Worm (Caenorhabditis elegans) whole organism, L1 larva: ENCODE results near the gene C56E6.4.

Experiments
- C34B4.2 ChIP-seq: sonication (generic microtip); optimal IDR thresholded peaks from 2 replicates; lab custom pipeline; 2017; ENCODE audit warnings: mild to moderate bottlenecking, missing genetic modification characterization, missing compliant biosample characterization
- Y116A8C.19 ChIP-seq: sonication (generic microtip); optimal IDR thresholded peaks from 2 replicates; lab custom pipeline; 2016; ENCODE audit warnings: missing compliant biosample characterization, missing genetic modification characterization, borderline replicate concordance
- aha-1 ChIP-seq: fragments of 150-350 bp; optimal IDR thresholded peaks from 2 replicates; lab custom pipeline; 2014; ENCODE audit warnings: missing biosample characterization, missing genetic modification characterization
- alr-1 ChIP-seq: fragments of 200-800 bp; sonication (Bioruptor generic); optimal IDR thresholded peaks from 2 replicates; lab custom pipeline; 2018; ENCODE audit warnings: borderline replicate concordance, mild to moderate bottlenecking, missing genetic modification characterization, missing compliant biosample characterization
- aly-2 ChIP-seq: fragments of 150-350 bp; optimal IDR thresholded peaks from 2 replicates; lab custom pipeline; 2014; ENCODE audit warnings: missing biosample characterization, missing genetic modification characterization
- blmp-1 ChIP-seq: fragments of 150-350 bp; optimal IDR thresholded peaks from 2 replicates; lab custom pipeline; 2014; ENCODE audit warnings: missing biosample characterization, missing genetic modification characterization
- ceh-8 ChIP-seq: fragments of 200-800 bp; sonication (Bioruptor generic); optimal IDR thresholded peaks from 2 replicates; lab custom pipeline; 2018; ENCODE audit warnings: mild to moderate bottlenecking, missing genetic modification characterization, moderate library complexity, missing compliant biosample characterization
- ceh-82 ChIP-seq, 3 experiments: fragments of 150-350 bp in 1 of 3; sonication (generic microtip) in 2 of 3; optimal IDR thresholded peaks; 2 replicates each; lab custom pipeline; 2014 to 2017; ENCODE audit warnings: missing biosample characterization in 3 of 3, missing genetic modification characterization in 3 of 3
- ceh-88 ChIP-seq: fragments of 200-800 bp; sonication (Bioruptor generic); IDR thresholded peaks from 2 replicates; pipeline ENCODE4 v1.3.6; 2022; ENCODE audit warnings: missing genetic modification characterization, missing compliant biosample characterization
- ceh-90 ChIP-seq: sonication (generic microtip); optimal IDR thresholded peaks from 2 replicates; lab custom pipeline; 2016; ENCODE audit warnings: missing genetic modification characterization, missing compliant biosample characterization
- efl-3 ChIP-seq: fragments of 200-800 bp; sonication (Bioruptor generic); optimal IDR thresholded peaks from 2 replicates; lab custom pipeline; 2018; ENCODE audit warnings: mild to moderate bottlenecking, missing genetic modification characterization, missing compliant biosample characterization
- egl-27 ChIP-seq, 2 experiments: fragments of 150-350 bp in 1 of 2; sonication (generic microtip); optimal IDR thresholded peaks; 3 replicates each; lab custom pipeline; 2017 to 2018; ENCODE audit warnings: missing biosample characterization in 2 of 2, missing genetic modification characterization in 2 of 2, missing genetic modification reagents in 2 of 2
- elt-3 ChIP-seq, 6 experiments: fragments of 150-350 bp in 1 of 6; sonication (generic microtip); optimal IDR thresholded peaks; 2 replicates each; lab custom pipeline; 2017 to 2018; ENCODE audit warnings: missing biosample characterization in 6 of 6, missing genetic modification characterization in 6 of 6, inconsistent platforms in 1 of 6
- fkh-10 ChIP-seq: sonication (generic microtip); optimal IDR thresholded peaks from 2 replicates; lab custom pipeline; 2017; ENCODE audit warnings: missing biosample characterization, missing genetic modification reagents, missing genetic modification characterization
- fos-1 ChIP-seq: fragments of 150-350 bp; optimal IDR thresholded peaks from 2 replicates; lab custom pipeline; 2014; ENCODE audit warnings: missing biosample characterization, missing genetic modification characterization
- irx-1 ChIP-seq: sonication (generic microtip); optimal IDR thresholded peaks from 2 replicates; lab custom pipeline; 2016; ENCODE audit warnings: missing genetic modification characterization, missing compliant biosample characterization
- isw-1 ChIP-seq: fragments of 200-800 bp; sonication (Bioruptor generic); IDR thresholded peaks from 2 replicates; pipeline ENCODE4 v1.3.6; 2022; ENCODE audit warnings: missing genetic modification characterization, missing compliant biosample characterization
- lin-14 ChIP-seq: fragments of 200-800 bp; sonication (Bioruptor generic); optimal IDR thresholded peaks from 2 replicates; lab custom pipeline; 2018; ENCODE audit warnings: mild to moderate bottlenecking, missing genetic modification characterization, moderate library complexity, missing compliant biosample characterization
- lin-35 ChIP-seq, 2 experiments: fragments of 150-350 bp; optimal IDR thresholded peaks; 2 replicates each; lab custom pipeline; 2014; ENCODE audit warnings: missing biosample characterization in 2 of 2, missing genetic modification characterization in 2 of 2, missing genetic modification reagents in 2 of 2
- lin-39 ChIP-seq: fragments of 150-350 bp; optimal IDR thresholded peaks from 2 replicates; lab custom pipeline; 2014; ENCODE audit warnings: missing biosample characterization, missing genetic modification reagents, missing genetic modification characterization
- mab-9 ChIP-seq: fragments of 200-800 bp; sonication (Bioruptor generic); IDR thresholded peaks from 2 replicates; pipeline ENCODE4 v1.3.6; 2022; ENCODE audit warnings: missing genetic modification reagents, missing genetic modification characterization, missing compliant biosample characterization
- mdl-1 ChIP-seq, 2 experiments: fragments of 150-350 bp; optimal IDR thresholded peaks; 2 replicates each; lab custom pipeline; 2014 to 2017; ENCODE audit warnings: missing biosample characterization in 2 of 2, missing genetic modification characterization in 2 of 2, inconsistent platforms in 1 of 2
- mef-2 ChIP-seq: fragments of 150-350 bp; optimal IDR thresholded peaks from 2 replicates; lab custom pipeline; 2014; ENCODE audit warnings: missing biosample characterization, missing genetic modification characterization
- mep-1 ChIP-seq: fragments of 150-350 bp; optimal IDR thresholded peaks from 2 replicates; lab custom pipeline; 2014; ENCODE audit warnings: missing biosample characterization, missing genetic modification characterization
- nhr-11 ChIP-seq: fragments of 150-350 bp; optimal IDR thresholded peaks from 2 replicates; lab custom pipeline; 2014; ENCODE audit warnings: missing biosample characterization, missing genetic modification characterization
- nhr-237 ChIP-seq: fragments of 150-350 bp; optimal IDR thresholded peaks from 2 replicates; lab custom pipeline; 2014; ENCODE audit warnings: missing biosample characterization, missing genetic modification characterization
- nhr-28 ChIP-seq: fragments of 150-350 bp; optimal IDR thresholded peaks from 2 replicates; lab custom pipeline; 2014; ENCODE audit warnings: missing biosample characterization, missing genetic modification characterization
- nhr-76 ChIP-seq: sonication (generic microtip); optimal IDR thresholded peaks from 2 replicates; lab custom pipeline; 2017; ENCODE audit warnings: missing biosample characterization, missing genetic modification characterization
- nhr-84 ChIP-seq: sonication (generic microtip); optimal IDR thresholded peaks from 2 replicates; lab custom pipeline; 2017; ENCODE audit warnings: missing biosample characterization, missing genetic modification characterization
- nhr-85 ChIP-seq: sonication (generic microtip); peaks from one replicate; lab custom pipeline; 2016; ENCODE audit warnings: missing genetic modification characterization, inconsistent platforms, missing compliant biosample characterization
- nhr-90 ChIP-seq: sonication (generic microtip); optimal IDR thresholded peaks from 2 replicates; lab custom pipeline; 2016; ENCODE audit warnings: mild to moderate bottlenecking, missing genetic modification characterization, missing compliant biosample characterization; ENCODE audit not compliant: poor library complexity
- skn-1 ChIP-seq: fragments of 150-350 bp; optimal IDR thresholded peaks from 2 replicates; lab custom pipeline; 2014; ENCODE audit warnings: missing biosample characterization, missing genetic modification characterization
- tbx-2 ChIP-seq: sonication (generic microtip); optimal IDR thresholded peaks from 2 replicates; lab custom pipeline; 2016; ENCODE audit warnings: missing genetic modification characterization, missing compliant biosample characterization
- tlp-1 ChIP-seq: fragments of 150-350 bp; optimal IDR thresholded peaks from 2 replicates; lab custom pipeline; 2014; ENCODE audit warnings: missing biosample characterization, missing genetic modification characterization
- unc-130 ChIP-seq: fragments of 150-350 bp; optimal IDR thresholded peaks from 2 replicates; lab custom pipeline; 2017; ENCODE audit warnings: missing biosample characterization, missing genetic modification characterization, inconsistent platforms
- unc-30 ChIP-seq: sonication (generic microtip); optimal IDR thresholded peaks from 2 replicates; lab custom pipeline; 2017; ENCODE audit warnings: missing biosample characterization, missing genetic modification characterization
- unc-86 ChIP-seq: sonication (generic microtip); optimal IDR thresholded peaks from 2 replicates; lab custom pipeline; 2016; ENCODE audit warnings: missing genetic modification characterization, missing compliant biosample characterization
- zag-1 ChIP-seq: fragments of 150-350 bp; optimal IDR thresholded peaks from 2 replicates; lab custom pipeline; 2014; ENCODE audit warnings: missing biosample characterization, missing genetic modification characterization
- ztf-11 ChIP-seq, 2 experiments: sonication (generic microtip); optimal IDR thresholded peaks; 2 replicates each; lab custom pipeline; 2016 to 2017; ENCODE audit warnings: missing genetic modification characterization in 2 of 2, missing biosample characterization in 1 of 2, missing compliant biosample characterization in 1 of 2
- ztf-4 ChIP-seq: fragments of 150-350 bp; optimal IDR thresholded peaks from 2 replicates; lab custom pipeline; 2014; ENCODE audit warnings: missing biosample characterization, missing genetic modification characterization

The C56E6.4 gene

ce11 chrII:6498609-6499008, 29.9 kb downstream of the C56E6.4 start:
- peak; percentile 44 for TF ChIP-seq fkh-10 (GFP tag; lab: Kevin White, UChicago)
- TF ChIP-seq alr-1 (tag; lab: Kevin White, UChicago) = no peak
- TF ChIP-seq lin-14 (GFP tag; lab: Kevin White, UChicago) = peak; percentile 59
- TF ChIP-seq unc-86 (tag; lab: Kevin White, UChicago) = no peak

- no peak for TF ChIP-seq fos-1 (tag; lab: Kevin White, UChicago)
- peak; percentile 58 for TF ChIP-seq lin-14 (GFP tag; lab: Kevin White, UChicago)
These were observed 31.4 kb downstream of the C56E6.4 start for ce11 chrII:6497137-6497536.

- no peak for TF ChIP-seq nhr-85 (tag; lab: Kevin White, UChicago)
- no peak for TF ChIP-seq ztf-4 (tag; lab: Kevin White, UChicago)
- no peak for TF ChIP-seq nhr-237 (tag; lab: Kevin White, UChicago)
- no peak for TF ChIP-seq ztf-11 (tag; optimal IDR thresholded peaks at IDR 0.05; lab: Kevin White, UChicago)
- no peak for TF ChIP-seq mef-2 (tag; lab: Kevin White, UChicago)
- TF ChIP-seq egl-27 (tag; optimal IDR thresholded peaks at IDR 0.05; lab: Kevin White, UChicago) = no peak
- TF ChIP-seq irx-1 (tag; lab: Kevin White, UChicago) = no peak
- no peak for TF ChIP-seq elt-3 (tag; optimal IDR thresholded peaks at IDR 0.05; lab: Kevin White, UChicago)
- TF ChIP-seq unc-30 (tag; lab: Kevin White, UChicago) = no peak
- no peak for TF ChIP-seq aly-2
- no peak for TF ChIP-seq zag-1 (tag; lab: Kevin White, UChicago)
- TF ChIP-seq ceh-90 (tag; lab: Kevin White, UChicago) = no peak
- TF ChIP-seq mep-1 (tag; lab: Kevin White, UChicago) = no peak
- TF ChIP-seq isw-1 (GFP tag; lab: Robert Waterston, UW) = no peak
- TF ChIP-seq skn-1 (tag; lab: Kevin White, UChicago) = no peak
- TF ChIP-seq nhr-11 (tag; lab: Kevin White, UChicago) = no peak
- no peak for TF ChIP-seq Y116A8C.19 (tag; lab: Kevin White, UChicago)
These were observed 32.0 kb downstream of the C56E6.4 start for ce11 chrII:6496496-6496895.

- TF ChIP-seq lin-39 (tag; lab: Kevin White, UChicago) (no peak), blmp-1 (tag; lab: Kevin White, UChicago) (peak; percentile 2), ztf-4 (tag; lab: Kevin White, UChicago) (peak; percentile 14), unc-30 (tag; lab: Kevin White, UChicago) (no peak)
- TF ChIP-seq, all 84 proteins: peak for 2
These were observed 34.7 kb downstream of the C56E6.4 start for ce11 chrII:6493709-6494326.

- TF ChIP-seq ztf-11 (tag; optimal IDR thresholded peaks at IDR 0.05; lab: Kevin White, UChicago) = no peak
- TF ChIP-seq, all 84 proteins: peak for 0
These were observed 35.4 kb downstream of the C56E6.4 start for ce11 chrII:6493139-6493538.

- no peak for TF ChIP-seq efl-3 (GFP tag; lab: Kevin White, UChicago)
- no peak for TF ChIP-seq zag-1 (tag; lab: Kevin White, UChicago)
- no peak for TF ChIP-seq aha-1 (tag; lab: Kevin White, UChicago)
- TF ChIP-seq unc-30 (tag; lab: Kevin White, UChicago) = no peak
- no peak for TF ChIP-seq C34B4.2 (tag; lab: Kevin White, UChicago)
- TF ChIP-seq nhr-76 (tag; lab: Kevin White, UChicago) = no peak
- TF ChIP-seq nhr-90 (tag; lab: Kevin White, UChicago) = no peak
- no peak for TF ChIP-seq ceh-88 (GFP tag; lab: Robert Waterston, UW)
- no peak for TF ChIP-seq nhr-28 (tag; lab: Kevin White, UChicago)
- no peak for TF ChIP-seq blmp-1 (tag; lab: Kevin White, UChicago)
- no peak for TF ChIP-seq tlp-1 (tag; lab: Kevin White, UChicago)
- peak; percentile 53 for TF ChIP-seq unc-86 (tag; lab: Kevin White, UChicago)
- TF ChIP-seq nhr-11 (tag; lab: Kevin White, UChicago) = no peak
- TF ChIP-seq unc-130 (tag; lab: Kevin White, UChicago) = no peak
- peak in 2 of 3 experiments; percentile 56 to 81 for TF ChIP-seq ceh-82 (tag; optimal IDR thresholded peaks at IDR 0.05; lab: Kevin White, UChicago)
- no peak for TF ChIP-seq mdl-1 (tag; optimal IDR thresholded peaks at IDR 0.05; lab: Kevin White, UChicago)
- no peak for TF ChIP-seq egl-27 (tag; optimal IDR thresholded peaks at IDR 0.05; lab: Kevin White, UChicago)
- peak in 1 of 2 experiments; percentile 56 for TF ChIP-seq lin-35 (GFP tag; optimal IDR thresholded peaks at IDR 0.05; lab: Kevin White, UChicago)
- TF ChIP-seq nhr-84 (tag; lab: Kevin White, UChicago) = no peak
- TF ChIP-seq aly-2 = no peak
- 0 out of 2 replicates have a peak, but pooled peaks have one; percentile 25 for TF ChIP-seq mab-9 (GFP tag; lab: Robert Waterston, UW)
- TF ChIP-seq tbx-2 (tag; lab: Kevin White, UChicago) = peak; percentile 18
- TF ChIP-seq ceh-8 (GFP tag; lab: Kevin White, UChicago) = no peak
These were observed 36.6 kb downstream of the C56E6.4 start, which contains the start of the genes T28D9.11 and T28D9.1 for ce11 chrII:6491817-6492452. Gene T28D9.11, minus strand, starts transcription at chrII:6491993. Gene T28D9.1, plus strand, starts transcription at chrII:6492402.
